Worm (Caenorhabditis elegans) whole organism, early embryonic: ENCODE results near the gene K10C2.8.

Experiments used
- aly-1 ChIP-seq: sonication (generic microtip); optimal IDR thresholded peaks from 2 replicates; lab custom pipeline; 2016; ENCODE audit warnings: missing genetic modification characterization, missing compliant biosample characterization
- ama-1 ChIP-seq: fragments of 150-350 bp; optimal IDR thresholded peaks from 2 replicates; lab custom pipeline; 2014
- ceh-13 ChIP-seq: fragments of 200-800 bp; sonication (Bioruptor generic); optimal IDR thresholded peaks from 2 replicates; lab custom pipeline; 2018; ENCODE audit warnings: mild to moderate bottlenecking, missing genetic modification characterization, missing compliant biosample characterization
- ceh-36 ChIP-seq: sonication (generic microtip); optimal IDR thresholded peaks from 2 replicates; lab custom pipeline; 2016; ENCODE audit warnings: missing genetic modification characterization, inconsistent platforms, missing compliant biosample characterization
- flt-1 ChIP-seq: fragments of 200-800 bp; sonication (Bioruptor generic); IDR thresholded peaks from 2 replicates; pipeline ENCODE4 v1.3.6; 2022; ENCODE audit warnings: missing genetic modification characterization, missing compliant biosample characterization
- hmbx-1 ChIP-seq: sonication (generic microtip); optimal IDR thresholded peaks from 2 replicates; lab custom pipeline; 2016; ENCODE audit warnings: mild to moderate bottlenecking, missing genetic modification characterization, missing compliant biosample characterization
- hnd-1 ChIP-seq: sonication (generic microtip); optimal IDR thresholded peaks from 2 replicates; lab custom pipeline; 2016; ENCODE audit warnings: missing genetic modification characterization, missing compliant biosample characterization
- pes-1 ChIP-seq: fragments of 200-800 bp; sonication (Bioruptor generic); IDR thresholded peaks from 2 replicates; pipeline ENCODE4 v1.3.6; 2022; ENCODE audit warnings: missing genetic modification reagents, missing genetic modification characterization, missing compliant biosample characterization
- scrt-1 ChIP-seq: fragments of 200-800 bp; sonication (Bioruptor generic); IDR thresholded peaks from 2 replicates; pipeline ENCODE4 v1.3.6; 2022; ENCODE audit warnings: missing genetic modification characterization, missing compliant biosample characterization
- sea-1 ChIP-seq: fragments of 200-800 bp; sonication (Bioruptor generic); conservative IDR thresholded peaks from 2 replicates; pipeline ENCODE4 v1.3.6; 2022; ENCODE audit warnings: missing genetic modification characterization, missing compliant biosample characterization
- tbx-11 ChIP-seq: fragments of 200-800 bp; sonication (Bioruptor generic); IDR thresholded peaks from 2 replicates; pipeline ENCODE4 v1.3.6; 2022; ENCODE audit warnings: missing genetic modification characterization, missing compliant biosample characterization

- no peak for TF ChIP-seq sea-1
- no peak for TF ChIP-seq ama-1 (lab: Kevin White, UChicago)
- TF ChIP-seq ceh-36 = no peak
- TF ChIP-seq scrt-1 (GFP tag; lab: Robert Waterston, UW) = no peak
- TF ChIP-seq flt-1 (GFP tag; lab: Robert Waterston, UW) = no peak
- no peak for TF ChIP-seq aly-1 (tag; lab: Kevin White, UChicago)
- TF ChIP-seq tbx-11 (GFP tag; lab: Robert Waterston, UW) = no peak
- TF ChIP-seq pes-1 = no peak
- TF ChIP-seq ceh-13 (GFP tag; lab: Kevin White, UChicago) = no peak
- TF ChIP-seq hmbx-1 (tag; lab: Kevin White, UChicago) = no peak
- TF ChIP-seq hnd-1 (tag; lab: Kevin White, UChicago) = no peak
Measured at ce11 chrX:6473698-6474314, 36.4 kb upstream of the K10C2.8 start, which contains the start of the genes C15B12.4 and C15B12.8.
